Worm (Caenorhabditis elegans) whole organism, L3 larva: ENCODE data around the gene F19C7.2.

Experiments
- ama-1 ChIP-seq: fragments of 150-350 bp; optimal IDR thresholded peaks from 2 replicates; lab custom pipeline; 2018
- elt-1 ChIP-seq: fragments of 150-350 bp; optimal IDR thresholded peaks from 2 replicates; lab custom pipeline; 2014; ENCODE audit warnings: missing biosample characterization, missing genetic modification characterization
- eor-1 ChIP-seq, 2 experiments: fragments of 150-350 bp; optimal IDR thresholded peaks; 2 replicates each; lab custom pipeline; 2014 to 2018; ENCODE audit warnings: missing biosample characterization in 2 of 2, missing genetic modification characterization in 2 of 2
- fkh-10 ChIP-seq: sonication (generic microtip); optimal IDR thresholded peaks from 2 replicates; lab custom pipeline; 2017; ENCODE audit warnings: missing biosample characterization, missing genetic modification reagents, missing genetic modification characterization
- nhr-23 ChIP-seq: fragments of 150-350 bp; optimal IDR thresholded peaks from 2 replicates; lab custom pipeline; 2014; ENCODE audit warnings: missing biosample characterization, missing genetic modification reagents, missing genetic modification characterization
- nhr-28 ChIP-seq: fragments of 150-350 bp; optimal IDR thresholded peaks from 2 replicates; lab custom pipeline; 2014; ENCODE audit warnings: missing biosample characterization, missing genetic modification characterization
- snpc-4 ChIP-seq: fragments of 150-350 bp; optimal IDR thresholded peaks from 2 replicates; lab custom pipeline; 2014; ENCODE audit warnings: missing biosample characterization, missing genetic modification characterization

- no peak for TF ChIP-seq snpc-4 (tag; lab: Kevin White, UChicago)
- TF ChIP-seq ama-1 (lab: Kevin White, UChicago), result no peak
- TF ChIP-seq eor-1 (tag; optimal IDR thresholded peaks at IDR 0.05; lab: Kevin White, UChicago), result no peak
- no peak for TF ChIP-seq nhr-28 (tag; lab: Kevin White, UChicago)
- TF ChIP-seq fkh-10 (GFP tag; lab: Kevin White, UChicago), result no peak
- TF ChIP-seq nhr-23 (tag; lab: Kevin White, UChicago), result no peak
- TF ChIP-seq elt-1, result no peak
Measured at ce11 chrIV:4562599-4563116, 37.1 kb upstream of the F19C7.2 start, which contains the start of gene igeg-1.
